Worm (Caenorhabditis elegans) whole organism, L1 larva: ENCODE results near the gene atat-2.

Experiments
- C04F5.9 ChIP-seq: sonication (generic microtip); optimal IDR thresholded peaks from 2 replicates; lab custom pipeline; 2016; ENCODE audit warnings: missing genetic modification characterization, missing compliant biosample characterization
- C16A3.4 ChIP-seq: fragments of 150-350 bp; optimal IDR thresholded peaks from 2 replicates; lab custom pipeline; 2014; ENCODE audit warnings: missing biosample characterization, missing genetic modification characterization
- Y116A8C.19 ChIP-seq: sonication (generic microtip); optimal IDR thresholded peaks from 2 replicates; lab custom pipeline; 2016; ENCODE audit warnings: missing compliant biosample characterization, missing genetic modification characterization, borderline replicate concordance
- ceh-63 ChIP-seq: fragments of 200-800 bp; sonication (Bioruptor generic); optimal IDR thresholded peaks from 2 replicates; lab custom pipeline; 2018; ENCODE audit warnings: mild to moderate bottlenecking, missing genetic modification characterization, missing compliant biosample characterization
- ceh-8 ChIP-seq: fragments of 200-800 bp; sonication (Bioruptor generic); optimal IDR thresholded peaks from 2 replicates; lab custom pipeline; 2018; ENCODE audit warnings: mild to moderate bottlenecking, missing genetic modification characterization, moderate library complexity, missing compliant biosample characterization
- ceh-82 ChIP-seq, 3 experiments: fragments of 150-350 bp in 1 of 3; sonication (generic microtip) in 2 of 3; optimal IDR thresholded peaks; 2 replicates each; lab custom pipeline; 2014 to 2017; ENCODE audit warnings: missing biosample characterization in 3 of 3, missing genetic modification characterization in 3 of 3
- ceh-90 ChIP-seq: sonication (generic microtip); optimal IDR thresholded peaks from 2 replicates; lab custom pipeline; 2016; ENCODE audit warnings: missing genetic modification characterization, missing compliant biosample characterization
- egl-13 ChIP-seq: sonication (generic microtip); optimal IDR thresholded peaks from 2 replicates; lab custom pipeline; 2016; ENCODE audit warnings: missing genotype, missing genetic modification reagents, missing genetic modification characterization, missing compliant biosample characterization
- egl-27 ChIP-seq, 2 experiments: fragments of 150-350 bp in 1 of 2; sonication (generic microtip); optimal IDR thresholded peaks; 3 replicates each; lab custom pipeline; 2017 to 2018; ENCODE audit warnings: missing biosample characterization in 2 of 2, missing genetic modification characterization in 2 of 2, missing genetic modification reagents in 2 of 2
- elt-2 ChIP-seq: sonication (generic microtip); optimal IDR thresholded peaks from 2 replicates; lab custom pipeline; 2016; ENCODE audit warnings: missing genetic modification characterization, mild to moderate bottlenecking, inconsistent platforms, missing compliant biosample characterization, missing genetic modification reagents
- elt-3 ChIP-seq, 6 experiments: fragments of 150-350 bp in 1 of 6; sonication (generic microtip); optimal IDR thresholded peaks; 2 replicates each; lab custom pipeline; 2017 to 2018; ENCODE audit warnings: missing biosample characterization in 6 of 6, missing genetic modification characterization in 6 of 6, inconsistent platforms in 1 of 6
- fkh-10 ChIP-seq: sonication (generic microtip); optimal IDR thresholded peaks from 2 replicates; lab custom pipeline; 2017; ENCODE audit warnings: missing biosample characterization, missing genetic modification reagents, missing genetic modification characterization
- fkh-4 ChIP-seq: sonication (generic microtip); optimal IDR thresholded peaks from 2 replicates; lab custom pipeline; 2016; ENCODE audit warnings: missing compliant biosample characterization, missing genetic modification characterization, borderline replicate concordance
- fkh-8 ChIP-seq: sonication (generic microtip); optimal IDR thresholded peaks from 2 replicates; lab custom pipeline; 2016; ENCODE audit warnings: mild to moderate bottlenecking, missing genetic modification characterization, missing compliant biosample characterization
- fos-1 ChIP-seq: fragments of 150-350 bp; optimal IDR thresholded peaks from 2 replicates; lab custom pipeline; 2014; ENCODE audit warnings: missing biosample characterization, missing genetic modification characterization
- hlh-17 ChIP-seq: fragments of 200-800 bp; sonication (Bioruptor generic); optimal IDR thresholded peaks from 2 replicates; lab custom pipeline; 2018; ENCODE audit warnings: missing genetic modification characterization, mild to moderate bottlenecking, missing compliant biosample characterization, moderate library complexity, borderline replicate concordance
- hpl-2 ChIP-seq: fragments of 150-350 bp; optimal IDR thresholded peaks from 2 replicates; lab custom pipeline; 2014; ENCODE audit warnings: missing biosample characterization, missing genetic modification reagents, missing genetic modification characterization
- irx-1 ChIP-seq: sonication (generic microtip); optimal IDR thresholded peaks from 2 replicates; lab custom pipeline; 2016; ENCODE audit warnings: missing genetic modification characterization, missing compliant biosample characterization
- isw-1 ChIP-seq: fragments of 200-800 bp; sonication (Bioruptor generic); IDR thresholded peaks from 2 replicates; pipeline ENCODE4 v1.3.6; 2022; ENCODE audit warnings: missing genetic modification characterization, missing compliant biosample characterization
- lin-13 ChIP-seq: fragments of 150-350 bp; optimal IDR thresholded peaks from 2 replicates; lab custom pipeline; 2014; ENCODE audit warnings: missing biosample characterization, missing genetic modification reagents, missing genetic modification characterization
- lin-14 ChIP-seq: fragments of 200-800 bp; sonication (Bioruptor generic); optimal IDR thresholded peaks from 2 replicates; lab custom pipeline; 2018; ENCODE audit warnings: mild to moderate bottlenecking, missing genetic modification characterization, moderate library complexity, missing compliant biosample characterization
- lin-15B ChIP-seq: fragments of 150-350 bp; sonication (generic microtip); optimal IDR thresholded peaks from 3 replicates; lab custom pipeline; 2014; ENCODE audit warnings: missing biosample characterization, missing genetic modification characterization
- lin-35 ChIP-seq, 2 experiments: fragments of 150-350 bp; optimal IDR thresholded peaks; 2 replicates each; lab custom pipeline; 2014; ENCODE audit warnings: missing biosample characterization in 2 of 2, missing genetic modification characterization in 2 of 2, missing genetic modification reagents in 2 of 2
- lir-3 ChIP-seq: sonication (generic microtip); optimal IDR thresholded peaks from 2 replicates; lab custom pipeline; 2016; ENCODE audit warnings: mild to moderate bottlenecking, missing genetic modification characterization, moderate library complexity, missing compliant biosample characterization; ENCODE audit not compliant: poor library complexity
- mef-2 ChIP-seq: fragments of 150-350 bp; optimal IDR thresholded peaks from 2 replicates; lab custom pipeline; 2014; ENCODE audit warnings: missing biosample characterization, missing genetic modification characterization
- mep-1 ChIP-seq: fragments of 150-350 bp; optimal IDR thresholded peaks from 2 replicates; lab custom pipeline; 2014; ENCODE audit warnings: missing biosample characterization, missing genetic modification characterization
- nhr-12 ChIP-seq: sonication (generic microtip); optimal IDR thresholded peaks from 2 replicates; lab custom pipeline; 2017; ENCODE audit warnings: missing biosample characterization, missing genetic modification characterization
- nhr-237 ChIP-seq: fragments of 150-350 bp; optimal IDR thresholded peaks from 2 replicates; lab custom pipeline; 2014; ENCODE audit warnings: missing biosample characterization, missing genetic modification characterization
- nhr-28 ChIP-seq: fragments of 150-350 bp; optimal IDR thresholded peaks from 2 replicates; lab custom pipeline; 2014; ENCODE audit warnings: missing biosample characterization, missing genetic modification characterization
- nhr-76 ChIP-seq: sonication (generic microtip); optimal IDR thresholded peaks from 2 replicates; lab custom pipeline; 2017; ENCODE audit warnings: missing biosample characterization, missing genetic modification characterization
- nhr-84 ChIP-seq: sonication (generic microtip); optimal IDR thresholded peaks from 2 replicates; lab custom pipeline; 2017; ENCODE audit warnings: missing biosample characterization, missing genetic modification characterization
- nhr-90 ChIP-seq: sonication (generic microtip); optimal IDR thresholded peaks from 2 replicates; lab custom pipeline; 2016; ENCODE audit warnings: mild to moderate bottlenecking, missing genetic modification characterization, missing compliant biosample characterization; ENCODE audit not compliant: poor library complexity
- pag-3 ChIP-seq: sonication (generic microtip); optimal IDR thresholded peaks from 2 replicates; lab custom pipeline; 2017; ENCODE audit warnings: missing genetic modification characterization, mild to moderate bottlenecking, missing compliant biosample characterization, antibody characterized with exemption, borderline replicate concordance; ENCODE audit not compliant: insufficient read depth
- pax-3 ChIP-seq: fragments of 200-800 bp; sonication (Bioruptor generic); optimal IDR thresholded peaks from 2 replicates; lab custom pipeline; 2018; ENCODE audit warnings: mild to moderate bottlenecking, missing genetic modification characterization, moderate library complexity, missing compliant biosample characterization
- skn-1 ChIP-seq: fragments of 150-350 bp; optimal IDR thresholded peaks from 2 replicates; lab custom pipeline; 2014; ENCODE audit warnings: missing biosample characterization, missing genetic modification characterization
- snpc-4 ChIP-seq: fragments of 150-350 bp; optimal IDR thresholded peaks from 2 replicates; lab custom pipeline; 2014; ENCODE audit warnings: missing biosample characterization, missing genetic modification characterization
- sox-4 ChIP-seq: sonication (generic microtip); optimal IDR thresholded peaks from 2 replicates; lab custom pipeline; 2016; ENCODE audit warnings: missing genetic modification characterization, missing compliant biosample characterization
- tbx-2 ChIP-seq: sonication (generic microtip); optimal IDR thresholded peaks from 2 replicates; lab custom pipeline; 2016; ENCODE audit warnings: missing genetic modification characterization, missing compliant biosample characterization
- xbp-1 ChIP-seq: sonication (generic microtip); optimal IDR thresholded peaks from 2 replicates; lab custom pipeline; 2016; ENCODE audit warnings: missing genetic modification characterization, missing compliant biosample characterization
- zag-1 ChIP-seq: fragments of 150-350 bp; optimal IDR thresholded peaks from 2 replicates; lab custom pipeline; 2014; ENCODE audit warnings: missing biosample characterization, missing genetic modification characterization
- zip-4 ChIP-seq: fragments of 200-800 bp; sonication (Bioruptor generic); optimal IDR thresholded peaks from 2 replicates; lab custom pipeline; 2018; ENCODE audit warnings: mild to moderate bottlenecking, missing genetic modification characterization, moderate library complexity, missing compliant biosample characterization
- ztf-11 ChIP-seq, 2 experiments: sonication (generic microtip); optimal IDR thresholded peaks; 2 replicates each; lab custom pipeline; 2016 to 2017; ENCODE audit warnings: missing genetic modification characterization in 2 of 2, missing biosample characterization in 1 of 2, missing compliant biosample characterization in 1 of 2
- ztf-4 ChIP-seq: fragments of 150-350 bp; optimal IDR thresholded peaks from 2 replicates; lab custom pipeline; 2014; ENCODE audit warnings: missing biosample characterization, missing genetic modification characterization

The atat-2 gene

ce11 chrX:5801156-5801592, 47.7 kb upstream of the atat-2 start (continued):
- no peak for TF ChIP-seq lin-15B (tag; lab: Kevin White, UChicago)
- peak; percentile 87 for TF ChIP-seq C16A3.4 (tag; lab: Kevin White, UChicago)
- TF ChIP-seq Y116A8C.19 (tag; lab: Kevin White, UChicago) = no peak
- peak; percentile 44 for TF ChIP-seq zag-1 (tag; lab: Kevin White, UChicago)
- peak; percentile 93 for TF ChIP-seq mep-1 (tag; lab: Kevin White, UChicago)
- peak in 3 of 6 experiments; percentile 33 to 87 (median 80) for TF ChIP-seq elt-3 (tag; optimal IDR thresholded peaks at IDR 0.05; lab: Kevin White, UChicago)
- TF ChIP-seq nhr-237 (tag; lab: Kevin White, UChicago) = peak; percentile 42
- no peak for TF ChIP-seq pag-3 (tag; lab: Kevin White, UChicago)
- TF ChIP-seq ztf-4 = peak; percentile 82
- TF ChIP-seq snpc-4 = peak; percentile 3
- TF ChIP-seq mef-2 (tag; lab: Kevin White, UChicago) = peak; percentile 4
- TF ChIP-seq C04F5.9 (tag; lab: Kevin White, UChicago) = peak; percentile 45
- TF ChIP-seq fkh-4 = peak; percentile 29
- TF ChIP-seq nhr-90 (tag; lab: Kevin White, UChicago) = peak; percentile 94
- peak; percentile 82 for TF ChIP-seq fos-1 (tag; lab: Kevin White, UChicago)
- TF ChIP-seq tbx-2 (tag; lab: Kevin White, UChicago) = peak; percentile 87
- TF ChIP-seq ceh-63 (GFP tag; lab: Kevin White, UChicago) = no peak
- peak; percentile 78 for TF ChIP-seq egl-13 (tag; lab: Kevin White, UChicago)
- TF ChIP-seq skn-1 (tag; lab: Kevin White, UChicago) = peak; percentile 74
- peak; percentile 69 for TF ChIP-seq sox-4 (tag; lab: Kevin White, UChicago)
- no peak for TF ChIP-seq nhr-28 (tag; lab: Kevin White, UChicago)
- TF ChIP-seq lin-14 (GFP tag; lab: Kevin White, UChicago) = peak; percentile 93
- TF ChIP-seq elt-2 (tag; lab: Kevin White, UChicago) = peak; percentile 74
- peak; percentile 89 for TF ChIP-seq xbp-1
- no peak for TF ChIP-seq nhr-84
- no peak for TF ChIP-seq egl-27 (tag; optimal IDR thresholded peaks at IDR 0.05; lab: Kevin White, UChicago)
- TF ChIP-seq pax-3 (tag; lab: Kevin White, UChicago) = peak; percentile 82
- peak; percentile 82 for TF ChIP-seq ceh-8 (GFP tag; lab: Kevin White, UChicago)
- peak; percentile 60 for TF ChIP-seq isw-1 (GFP tag; lab: Robert Waterston, UW)
- TF ChIP-seq lin-13 = peak; percentile 55
- TF ChIP-seq irx-1 (tag; lab: Kevin White, UChicago) = peak; percentile 88
- peak; percentile 82 for TF ChIP-seq lir-3 (tag; lab: Kevin White, UChicago)
- peak in 1 of 2 experiments; percentile 59 for TF ChIP-seq ztf-11 (tag; optimal IDR thresholded peaks at IDR 0.05; lab: Kevin White, UChicago)
- TF ChIP-seq ceh-90 (tag; lab: Kevin White, UChicago) = peak; percentile 39
- peak; percentile 49 to 73 for TF ChIP-seq lin-35 (GFP tag; optimal IDR thresholded peaks at IDR 0.05; lab: Kevin White, UChicago)
- peak; percentile 28 for TF ChIP-seq nhr-12 (tag; lab: Kevin White, UChicago)
- no peak for TF ChIP-seq hlh-17 (GFP tag; lab: Kevin White, UChicago)
- peak; percentile 70 for TF ChIP-seq fkh-8 (tag; lab: Kevin White, UChicago)
- TF ChIP-seq zip-4 (GFP tag; lab: Kevin White, UChicago) = peak; percentile 78
- TF ChIP-seq nhr-76 (tag; lab: Kevin White, UChicago) = peak; percentile 75
- TF ChIP-seq hpl-2 = peak; percentile 40
- peak; percentile 19 for TF ChIP-seq fkh-10 (GFP tag; lab: Kevin White, UChicago)
- TF ChIP-seq ceh-82 (tag; optimal IDR thresholded peaks at IDR 0.05; lab: Kevin White, UChicago) = peak; percentile 61 to 83 (median 77)
- TF ChIP-seq, all 84 proteins: peak for 61
